Fruit fly (Drosophila melanogaster) whole organism, embryonic: ENCODE data around the gene CG13039.
A peak's percentile ranks its signal among the peaks of the same experiment; 100 is the strongest.

Experiments used
- Antp ChIP-seq: fragments of 200-800 bp; sonication (Bioruptor generic); optimal IDR thresholded peaks from 3 replicates; lab custom pipeline; 2016; ENCODE audit warnings: missing biosample characterization, missing genetic modification characterization
- BEAF-32 ChIP-seq: fragments of 200-800 bp; sonication (Bioruptor generic); optimal IDR thresholded peaks from 3 replicates; lab custom pipeline; 2017; ENCODE audit warnings: missing biosample characterization, missing genetic modification characterization, mild to moderate bottlenecking, moderate library complexity, missing genetic modification reagents
- Blimp-1 ChIP-seq: fragments of 200-800 bp; sonication (Bioruptor generic); optimal IDR thresholded peaks from 3 replicates; lab custom pipeline; 2018; ENCODE audit warnings: missing biosample characterization, missing genetic modification characterization, mild to moderate bottlenecking, moderate library complexity, missing genetic modification reagents
- Bteb2 ChIP-seq: fragments of 200-800 bp; sonication (Bioruptor generic); optimal IDR thresholded peaks from 2 replicates; lab custom pipeline; 2016; ENCODE audit warnings: missing biosample characterization, missing genetic modification characterization
- CG10209 ChIP-seq: fragments of 200-800 bp; sonication (Bioruptor generic); optimal IDR thresholded peaks from 3 replicates; lab custom pipeline; 2017; ENCODE audit warnings: missing biosample characterization, mild to moderate bottlenecking, missing genetic modification characterization, missing genetic modification reagents
- CG11504 ChIP-seq: fragments of 200-800 bp; sonication (Bioruptor generic); optimal IDR thresholded peaks from 3 replicates; lab custom pipeline; 2019; ENCODE audit warnings: missing biosample characterization, mild to moderate bottlenecking, missing genetic modification characterization, moderate library complexity
- CG14441 ChIP-seq: fragments of 200-800 bp; sonication (Bioruptor generic); IDR thresholded peaks from 2 replicates; pipeline ENCODE4 v1.3.6; 2022; ENCODE audit warnings: missing biosample characterization, missing genetic modification characterization
- CG15073 ChIP-seq: fragments of 200-800 bp; sonication (Bioruptor generic); optimal IDR thresholded peaks from 2 replicates; lab custom pipeline; 2016; ENCODE audit warnings: missing biosample characterization, missing genetic modification characterization
- CG15269 ChIP-seq: fragments of 200-800 bp; sonication (Bioruptor generic); optimal IDR thresholded peaks from 2 replicates; lab custom pipeline; 2018; ENCODE audit warnings: missing biosample characterization, mild to moderate bottlenecking, missing genetic modification characterization, moderate library complexity
- CG17912 ChIP-seq: fragments of 200-800 bp; sonication (Bioruptor generic); optimal IDR thresholded peaks from 2 replicates; lab custom pipeline; 2018; ENCODE audit warnings: missing biosample characterization, mild to moderate bottlenecking, missing genetic modification characterization
- CG2199 ChIP-seq: fragments of 200-800 bp; sonication (Bioruptor generic); IDR thresholded peaks from 3 replicates; pipeline ENCODE4 v1.3.6; 2022; ENCODE audit warnings: missing biosample characterization, missing genetic modification characterization
- CG2712 ChIP-seq: fragments of 200-800 bp; optimal IDR thresholded peaks from 3 replicates; lab custom pipeline; 2019; ENCODE audit warnings: missing biosample characterization, mild to moderate bottlenecking, missing genetic modification characterization, moderate library complexity
- CG30431 ChIP-seq: fragments of 200-800 bp; sonication (Bioruptor generic); optimal IDR thresholded peaks from 2 replicates; lab custom pipeline; 2017; ENCODE audit warnings: missing biosample characterization, missing genetic modification characterization
- CG3407 ChIP-seq: fragments of 200-800 bp; sonication (Bioruptor generic); optimal IDR thresholded peaks from 2 replicates; lab custom pipeline; 2018; ENCODE audit warnings: missing biosample characterization, mild to moderate bottlenecking, missing genetic modification characterization
- CG4360 ChIP-seq: fragments of 200-800 bp; sonication (Bioruptor generic); IDR thresholded peaks from 2 replicates; pipeline ENCODE4 v1.3.6; 2022; ENCODE audit warnings: missing biosample characterization, missing genetic modification characterization
- CG4854 ChIP-seq: fragments of 200-800 bp; sonication (Bioruptor generic); optimal IDR thresholded peaks from 2 replicates; lab custom pipeline; 2016; ENCODE audit warnings: missing biosample characterization, missing genetic modification characterization, inconsistent platforms
- CG6254 ChIP-seq: fragments of 200-800 bp; sonication (Bioruptor generic); optimal IDR thresholded peaks from 3 replicates; lab custom pipeline; 2017; ENCODE audit warnings: mild to moderate bottlenecking, missing biosample characterization, missing genetic modification reagents, missing genetic modification characterization
- CG7839 ChIP-seq: fragments of 200-800 bp; sonication (Bioruptor generic); optimal IDR thresholded peaks from 3 replicates; lab custom pipeline; 2018; ENCODE audit warnings: missing biosample characterization, mild to moderate bottlenecking, missing genetic modification characterization, moderate library complexity
- CrebB ChIP-seq: fragments of 200-800 bp; sonication (Bioruptor generic); optimal IDR thresholded peaks from 3 replicates; lab custom pipeline; 2018; ENCODE audit warnings: missing biosample characterization, mild to moderate bottlenecking, missing genetic modification characterization
- Ets97D ChIP-seq: fragments of 200-800 bp; sonication (Bioruptor generic); optimal IDR thresholded peaks from 3 replicates; lab custom pipeline; 2016; ENCODE audit warnings: missing biosample characterization, missing genetic modification characterization
- H2.0 ChIP-seq: fragments of 200-800 bp; sonication (Bioruptor generic); IDR thresholded peaks from 2 replicates; pipeline ENCODE4 v1.3.6; 2022; ENCODE audit warnings: missing biosample characterization, missing genetic modification characterization
- MBD-R2 ChIP-seq: fragments of 200-800 bp; sonication (Bioruptor generic); IDR thresholded peaks from 2 replicates; pipeline ENCODE4 v1.3.6; 2022; ENCODE audit warnings: missing biosample characterization, missing genetic modification characterization
- Med ChIP-seq: fragments of 200-800 bp; sonication (Bioruptor generic); peaks from one replicate; lab custom pipeline; 2016; ENCODE audit warnings: missing biosample characterization, missing genetic modification characterization, mild to moderate bottlenecking, inconsistent platforms, moderate library complexity
- Nf-YC ChIP-seq: fragments of 200-800 bp; optimal IDR thresholded peaks from 3 replicates; lab custom pipeline; 2019; ENCODE audit warnings: missing biosample characterization, mild to moderate bottlenecking, missing genetic modification characterization, moderate library complexity
- Optix ChIP-seq: fragments of 200-800 bp; sonication (Bioruptor generic); IDR thresholded peaks from 3 replicates; pipeline ENCODE4 v1.3.6; 2022; ENCODE audit warnings: missing biosample characterization, missing genetic modification characterization
- Pdp1 ChIP-seq, 2 experiments: fragments of 200-800 bp; sonication (Bioruptor generic); optimal IDR thresholded peaks; 3 replicates each; lab custom pipeline; 2016; ENCODE audit warnings: missing biosample characterization in 2 of 2, missing genetic modification characterization in 2 of 2, mild to moderate bottlenecking in 1 of 2, moderate library complexity in 1 of 2
- Six4 ChIP-seq: fragments of 200-800 bp; sonication (Bioruptor generic); optimal IDR thresholded peaks from 2 replicates; lab custom pipeline; 2016; ENCODE audit warnings: missing biosample characterization, missing genetic modification characterization
- Sox100B ChIP-seq: fragments of 200-800 bp; sonication (Bioruptor generic); optimal IDR thresholded peaks from 3 replicates; lab custom pipeline; 2018; ENCODE audit warnings: missing biosample characterization, mild to moderate bottlenecking, missing genetic modification characterization
- Sry-δ ChIP-seq: fragments of 200-800 bp; sonication (Bioruptor generic); optimal IDR thresholded peaks from 2 replicates; lab custom pipeline; 2016; ENCODE audit warnings: missing biosample characterization, missing genetic modification characterization
- ac ChIP-seq: fragments of 200-800 bp; sonication (Bioruptor generic); optimal IDR thresholded peaks from 3 replicates; lab custom pipeline; 2017; ENCODE audit warnings: missing biosample characterization, mild to moderate bottlenecking, missing genetic modification characterization
- crp ChIP-seq, 2 experiments: fragments of 200-800 bp; sonication (Bioruptor generic); optimal IDR thresholded peaks; 2 replicates in 1 of 2; 3 replicates in 1 of 2; lab custom pipeline; 2017; ENCODE audit warnings: missing biosample characterization in 2 of 2, missing genetic modification characterization in 2 of 2, mild to moderate bottlenecking in 1 of 2, moderate library complexity in 1 of 2
- dmrt11E ChIP-seq: fragments of 200-800 bp; sonication (Bioruptor generic); optimal IDR thresholded peaks from 3 replicates; lab custom pipeline; 2018; ENCODE audit warnings: missing biosample characterization, mild to moderate bottlenecking, missing genetic modification characterization, moderate library complexity
- mld ChIP-seq: fragments of 200-800 bp; sonication (Bioruptor generic); IDR thresholded peaks from 3 replicates; pipeline ENCODE4 v1.3.6; 2022; ENCODE audit warnings: missing biosample characterization, missing genetic modification characterization; ENCODE audit not compliant: partially characterized antibody
- nau ChIP-seq: fragments of 200-800 bp; sonication (Bioruptor generic); optimal IDR thresholded peaks from 3 replicates; lab custom pipeline; 2017; ENCODE audit warnings: missing biosample characterization, mild to moderate bottlenecking, missing genetic modification characterization, missing genetic modification reagents
- oc ChIP-seq: fragments of 200-800 bp; sonication (Bioruptor generic); optimal IDR thresholded peaks from 2 replicates; lab custom pipeline; 2018; ENCODE audit warnings: missing biosample characterization, mild to moderate bottlenecking, missing genetic modification characterization, moderate library complexity
- pan ChIP-seq, 4 experiments: fragments of >200 bp in 3 of 4; fragments of 200-800 bp in 1 of 4; sonication (Bioruptor generic) in 1 of 4; optimal IDR thresholded peaks in 3 of 4; IDR thresholded peaks in 1 of 4; 2 replicates each; pipeline versions ENCODE4 v1.3.6 to Lab custom; 2017 to 2022; ENCODE audit warnings: missing biosample characterization in 2 of 4, missing genetic modification characterization in 2 of 4, mixed read lengths in 1 of 4
- pum ChIP-seq: fragments of 200-800 bp; sonication (Bioruptor generic); optimal IDR thresholded peaks from 2 replicates; lab custom pipeline; 2016; ENCODE audit warnings: missing biosample characterization, missing genetic modification characterization
- sd ChIP-seq: fragments of 200-800 bp; sonication (Bioruptor generic); optimal IDR thresholded peaks from 3 replicates; lab custom pipeline; 2018; ENCODE audit warnings: missing biosample characterization, mild to moderate bottlenecking, missing genetic modification characterization, moderate library complexity
- stc ChIP-seq: fragments of 200-800 bp; sonication (Bioruptor generic); IDR thresholded peaks from 2 replicates; pipeline ENCODE4 v1.3.6; 2022; ENCODE audit warnings: missing biosample characterization, missing genetic modification characterization
- sug ChIP-seq: fragments of 200-800 bp; optimal IDR thresholded peaks from 2 replicates; lab custom pipeline; 2019; ENCODE audit warnings: missing biosample characterization, mild to moderate bottlenecking, missing genetic modification characterization, moderate library complexity
- tgo ChIP-seq: fragments of 200-800 bp; sonication (Bioruptor generic); IDR thresholded peaks from 3 replicates; pipeline ENCODE4 v1.3.6; 2022; ENCODE audit warnings: missing biosample characterization, missing genetic modification characterization
- tup ChIP-seq: fragments of 200-800 bp; sonication (Bioruptor generic); optimal IDR thresholded peaks from 2 replicates; lab custom pipeline; 2016; ENCODE audit warnings: missing biosample characterization, mild to moderate bottlenecking, missing genetic modification characterization, moderate library complexity
- twi ChIP-seq: fragments of 200-800 bp; optimal IDR thresholded peaks from 2 replicates; lab custom pipeline; 2019; ENCODE audit warnings: missing biosample characterization, mild to moderate bottlenecking, missing genetic modification characterization, moderate library complexity
- vvl ChIP-seq: fragments of 200-800 bp; sonication (Bioruptor generic); IDR thresholded peaks from 2 replicates; pipeline ENCODE4 v1.3.6; 2022; ENCODE audit warnings: missing biosample characterization, missing genetic modification characterization
- wor ChIP-seq: fragments of 200-800 bp; sonication (Bioruptor generic); IDR thresholded peaks from 2 replicates; pipeline ENCODE4 v1.3.6; 2022; ENCODE audit warnings: missing biosample characterization, missing genetic modification characterization

Gene CG13039

dm6 chr3L:16285346-16285911 is 41.1 kb downstream of the CG13039 start, which contains the start of gene CG13047 (continued):
- TF ChIP-seq mld (GFP tag; lab: Robert Waterston, UW) = no peak
- no peak for TF ChIP-seq CG14441 (GFP tag; lab: Robert Waterston, UW)
- TF ChIP-seq stc (GFP tag; lab: Robert Waterston, UW) = no peak
- no peak for TF ChIP-seq H2.0
- no peak for TF ChIP-seq CG4360 (GFP tag; lab: Robert Waterston, UW)
- no peak for TF ChIP-seq MBD-R2 (GFP tag; lab: Robert Waterston, UW)
- peak; percentile 25 for TF ChIP-seq CG7839 (tag; lab: Kevin White, UChicago)
- TF ChIP-seq wor = no peak
- 0 out of 3 replicates have a peak, but pooled peaks have one; percentile 21 for TF ChIP-seq tgo (GFP tag; lab: Robert Waterston, UW)
- TF ChIP-seq sug (tag; lab: Kevin White, UChicago) = no peak
- TF ChIP-seq CG11504 (tag; lab: Kevin White, UChicago) = peak; percentile 55
- TF ChIP-seq CG10209 (GFP tag; lab: Kevin White, UChicago) = no peak
- no peak for TF ChIP-seq nau (GFP tag; lab: Kevin White, UChicago)
- no peak for TF ChIP-seq Sox100B
- peak; percentile 28 for TF ChIP-seq CG15269 (tag; lab: Kevin White, UChicago)
- no peak for TF ChIP-seq CG17912 (GFP tag; lab: Kevin White, UChicago)
- peak; percentile 11 for TF ChIP-seq CG2712 (tag; lab: Kevin White, UChicago)
- TF ChIP-seq CrebB (tag; lab: Kevin White, UChicago) = no peak
- TF ChIP-seq pum (GFP tag; lab: Kevin White, UChicago) = no peak
- TF ChIP-seq crp (GFP tag; optimal IDR thresholded peaks at IDR 0.05; lab: Kevin White, UChicago) = no peak
- TF ChIP-seq ac (GFP tag; lab: Kevin White, UChicago) = no peak
- TF ChIP-seq Ets97D (GFP tag; lab: Kevin White, UChicago) = no peak

dm6 chr3L:16283821-16284220 is 42.7 kb downstream of the CG13039 start, which contains the start of gene CG13048:
Gene CG13048, minus strand, starts transcription at chr3L:16283921.
- no peak for TF ChIP-seq CG30431 (GFP tag; lab: Kevin White, UChicago)
- peak in 1 of 2 experiments; percentile 85 for TF ChIP-seq Pdp1 (GFP tag; optimal IDR thresholded peaks at IDR 0.05; lab: Kevin White, UChicago)
- TF ChIP-seq oc (tag; lab: Kevin White, UChicago) = peak; percentile 31
- TF ChIP-seq Antp (GFP tag; lab: Kevin White, UChicago) = no peak
- no peak for TF ChIP-seq CG2199 (GFP tag; lab: Robert Waterston, UW)

- TF ChIP-seq Optix (GFP tag; lab: Robert Waterston, UW) (no peak), Bteb2 (GFP tag; lab: Kevin White, UChicago) (no peak), CG6254 (no peak), CG15073 (no peak), Six4 (GFP tag; lab: Kevin White, UChicago) (no peak), CG7839 (tag; lab: Kevin White, UChicago) (no peak), BEAF-32 (GFP tag; lab: Kevin White, UChicago) (no peak), sd (peak; percentile 3), vvl (peak; percentile 52; the same call in 1 of the 2 replicates), Blimp-1 (GFP tag; lab: Kevin White, UChicago) (no peak), Nf-YC (no peak), dmrt11E (no peak), Sry-δ (GFP tag; lab: Kevin White, UChicago) (no peak), CG4360 (GFP tag; lab: Robert Waterston, UW) (no peak), twi (no peak), CG4854 (GFP tag; lab: Kevin White, UChicago) (no peak), pan (optimal IDR thresholded peaks at IDR 0.05; lab: Kevin White, UChicago) (no peak), pan (GFP tag; optimal IDR thresholded peaks at IDR 0.05 in 1 of 2, IDR thresholded peaks at IDR 0.05 in 1 of 2) (peak in 1 of 2 experiments; percentile 12), tup (GFP tag; lab: Kevin White, UChicago) (no peak), CG3407 (GFP tag; lab: Kevin White, UChicago) (no peak), Med (GFP tag; lab: Kevin White, UChicago) (no peak)
These were observed 44.5 kb downstream of the CG13039 start, which contains the start of gene CG13049 for dm6 chr3L:16281880-16282556. Gene CG13049, minus strand, starts transcription at chr3L:16281930.
